Fruit fly (Drosophila melanogaster) whole organism, pupa: ENCODE measurements around the gene CG15312.

Source experiments
- CG10348 ChIP-seq: fragments of 200-800 bp; sonication (Bioruptor generic); IDR thresholded peaks from 2 replicates; pipeline ENCODE4 v1.3.6; 2022; ENCODE audit warnings: missing biosample characterization, missing genetic modification characterization
- CG12605 ChIP-seq: fragments of 200-800 bp; sonication (Bioruptor generic); IDR thresholded peaks from 2 replicates; pipeline ENCODE4 v1.3.6; 2022; ENCODE audit warnings: missing biosample characterization, missing genetic modification characterization
- CG13204 ChIP-seq: fragments of 200-800 bp; sonication (Bioruptor generic); optimal IDR thresholded peaks from 2 replicates; lab custom pipeline; 2018; ENCODE audit warnings: missing biosample characterization, mild to moderate bottlenecking, missing genetic modification characterization, moderate library complexity
- CG14655 ChIP-seq: fragments of 200-800 bp; sonication (Bioruptor generic); optimal IDR thresholded peaks from 3 replicates; lab custom pipeline; 2017; ENCODE audit warnings: mild to moderate bottlenecking, missing biosample characterization, missing genetic modification reagents, missing genetic modification characterization
- CG15710 ChIP-seq: fragments of 200-800 bp; sonication (Bioruptor generic); optimal IDR thresholded peaks from 2 replicates; lab custom pipeline; 2018; ENCODE audit warnings: missing biosample characterization, mild to moderate bottlenecking, missing genetic modification characterization, moderate library complexity
- CG17806 ChIP-seq: fragments of 200-800 bp; sonication (Bioruptor generic); optimal IDR thresholded peaks from 2 replicates; lab custom pipeline; 2018; ENCODE audit warnings: missing biosample characterization, mild to moderate bottlenecking, missing genetic modification characterization, moderate library complexity
- CG32121 ChIP-seq: fragments of 200-800 bp; sonication (Bioruptor generic); IDR thresholded peaks from 2 replicates; pipeline ENCODE4 v1.3.6; 2022; ENCODE audit warnings: missing biosample characterization, missing genetic modification characterization
- CG34367 ChIP-seq: fragments of 200-800 bp; sonication (Bioruptor generic); optimal IDR thresholded peaks from 2 replicates; lab custom pipeline; 2018; ENCODE audit warnings: missing biosample characterization, mild to moderate bottlenecking, missing genetic modification characterization
- CG4496 ChIP-seq: fragments of 200-800 bp; sonication (Bioruptor generic); IDR thresholded peaks from 3 replicates; pipeline ENCODE4 v1.3.6; 2022; ENCODE audit warnings: missing biosample characterization, missing genetic modification characterization
- CG8159 ChIP-seq: fragments of 200-800 bp; sonication (Bioruptor generic); optimal IDR thresholded peaks from 3 replicates; lab custom pipeline; 2018; ENCODE audit warnings: missing biosample characterization, mild to moderate bottlenecking, missing genetic modification characterization, moderate library complexity
- CG8301 ChIP-seq: fragments of 200-800 bp; sonication (Bioruptor generic); optimal IDR thresholded peaks from 2 replicates; lab custom pipeline; 2018; ENCODE audit warnings: missing biosample characterization, mild to moderate bottlenecking, missing genetic modification characterization
- CG9948 ChIP-seq: fragments of 200-800 bp; sonication (Bioruptor generic); optimal IDR thresholded peaks from 2 replicates; lab custom pipeline; 2018; ENCODE audit warnings: missing biosample characterization, mild to moderate bottlenecking, missing genetic modification characterization, moderate library complexity
- D1 ChIP-seq: fragments of 200-800 bp; sonication (Bioruptor generic); optimal IDR thresholded peaks from 2 replicates; lab custom pipeline; 2018; ENCODE audit warnings: missing biosample characterization, mild to moderate bottlenecking, missing genetic modification characterization, moderate library complexity
- EcR ChIP-seq: fragments of 200-800 bp; sonication (Bioruptor generic); optimal IDR thresholded peaks from 3 replicates; lab custom pipeline; 2019; ENCODE audit warnings: missing biosample characterization, missing genetic modification characterization, mild to moderate bottlenecking, moderate library complexity, missing genetic modification reagents
- Ets98B ChIP-seq: fragments of 200-800 bp; sonication (Bioruptor generic); IDR thresholded peaks from 2 replicates; pipeline ENCODE4 v1.3.6; 2022; ENCODE audit warnings: missing biosample characterization, missing genetic modification characterization
- Pif1A ChIP-seq: fragments of 200-800 bp; sonication (Bioruptor generic); optimal IDR thresholded peaks from 3 replicates; lab custom pipeline; 2016; ENCODE audit warnings: missing biosample characterization, missing genetic modification characterization
- Pif1B ChIP-seq: fragments of 200-800 bp; sonication (Bioruptor generic); optimal IDR thresholded peaks from 3 replicates; lab custom pipeline; 2016; ENCODE audit warnings: missing biosample characterization, missing genetic modification characterization
- Snoo ChIP-seq: fragments of 200-800 bp; sonication (Bioruptor generic); optimal IDR thresholded peaks from 3 replicates; lab custom pipeline; 2017; ENCODE audit warnings: missing biosample characterization, mild to moderate bottlenecking, missing genetic modification characterization, inconsistent platforms
- fd96Ca ChIP-seq: fragments of 200-800 bp; sonication (Bioruptor generic); IDR thresholded peaks from 3 replicates; pipeline ENCODE4 v1.3.6; 2022; ENCODE audit warnings: missing biosample characterization, missing genetic modification characterization
- gl ChIP-seq: fragments of 200-800 bp; sonication (Bioruptor generic); optimal IDR thresholded peaks from 2 replicates; lab custom pipeline; 2018; ENCODE audit warnings: missing biosample characterization, mild to moderate bottlenecking, missing genetic modification characterization
- rn ChIP-seq: fragments of 200-800 bp; sonication (Bioruptor generic); IDR thresholded peaks from 2 replicates; pipeline ENCODE4 v1.3.6; 2022; ENCODE audit warnings: missing biosample characterization, missing genetic modification characterization

Gene CG15312

dm6 chrX:10106562-10107147, 36.0 kb upstream of the CG15312 start:
- TF ChIP-seq EcR (GFP tag; lab: Kevin White, UChicago) (no peak), CG4496 (GFP tag; lab: Robert Waterston, UW) (peak; percentile 90), Snoo (tag; lab: Kevin White, UChicago) (no peak), gl (no peak), CG10348 (no peak), CG34367 (tag; lab: Kevin White, UChicago) (no peak), Ets98B (GFP tag; lab: Robert Waterston, UW) (peak; percentile 90), D1 (tag; lab: Kevin White, UChicago) (no peak), CG9948 (tag; lab: Kevin White, UChicago) (no peak), Pif1B (GFP tag; lab: Kevin White, UChicago) (no peak), CG14655 (GFP tag; lab: Kevin White, UChicago) (peak; percentile 41), fd96Ca (peak; percentile 77), CG32121 (GFP tag; lab: Robert Waterston, UW) (peak; percentile 79), CG15710 (tag; lab: Kevin White, UChicago) (no peak), Pif1A (GFP tag; lab: Kevin White, UChicago) (peak; percentile 14), CG13204 (GFP tag; lab: Kevin White, UChicago) (no peak), CG17806 (tag; lab: Kevin White, UChicago) (no peak), CG8301 (tag; lab: Kevin White, UChicago) (no peak), CG12605 (GFP tag; lab: Robert Waterston, UW) (peak; percentile 80), rn (GFP tag; lab: Robert Waterston, UW) (peak; percentile 67; the same call in 1 of the 2 replicates), CG8159 (tag; lab: Kevin White, UChicago) (no peak)

dm6 chrX:10105701-10106307, 35.1 kb upstream of the CG15312 start:
- TF ChIP-seq Pif1A (GFP tag; lab: Kevin White, UChicago) (peak; percentile 63), Pif1B (GFP tag; lab: Kevin White, UChicago) (peak; percentile 64), CG34367 (tag; lab: Kevin White, UChicago) (peak; percentile 75), gl (peak; percentile 27), EcR (GFP tag; lab: Kevin White, UChicago) (no peak), D1 (tag; lab: Kevin White, UChicago) (no peak), rn (GFP tag; lab: Robert Waterston, UW) (peak; percentile 53; the same call in 1 of the 2 replicates), CG10348 (no peak), CG9948 (tag; lab: Kevin White, UChicago) (peak; percentile 78), Snoo (tag; lab: Kevin White, UChicago) (no peak), CG17806 (tag; lab: Kevin White, UChicago) (peak; percentile 76), CG32121 (GFP tag; lab: Robert Waterston, UW) (peak; percentile 67), CG12605 (GFP tag; lab: Robert Waterston, UW) (peak; percentile 80), CG13204 (GFP tag; lab: Kevin White, UChicago) (peak; percentile 27), CG4496 (GFP tag; lab: Robert Waterston, UW) (peak; percentile 91), fd96Ca (peak; percentile 90), CG14655 (GFP tag; lab: Kevin White, UChicago) (peak; percentile 79), CG15710 (tag; lab: Kevin White, UChicago) (peak; percentile 73), CG8159 (tag; lab: Kevin White, UChicago) (peak; percentile 81), CG8301 (tag; lab: Kevin White, UChicago) (peak; percentile 71), Ets98B (GFP tag; lab: Robert Waterston, UW) (peak; percentile 80)

- TF ChIP-seq Snoo (tag; lab: Kevin White, UChicago) (peak; percentile 67), CG15710 (tag; lab: Kevin White, UChicago) (peak; percentile 49), Ets98B (GFP tag; lab: Robert Waterston, UW) (peak; percentile 76), EcR (GFP tag; lab: Kevin White, UChicago) (no peak), CG4496 (GFP tag; lab: Robert Waterston, UW) (peak; percentile 89), CG12605 (GFP tag; lab: Robert Waterston, UW) (peak; percentile 56), Pif1A (GFP tag; lab: Kevin White, UChicago) (peak; percentile 61), CG8301 (tag; lab: Kevin White, UChicago) (peak; percentile 20), CG13204 (GFP tag; lab: Kevin White, UChicago) (no peak), CG14655 (GFP tag; lab: Kevin White, UChicago) (peak; percentile 50), CG32121 (GFP tag; lab: Robert Waterston, UW) (peak; percentile 66; the same call in 1 of the 2 replicates), CG17806 (tag; lab: Kevin White, UChicago) (peak; percentile 32), CG34367 (tag; lab: Kevin White, UChicago) (peak; percentile 37), CG8159 (tag; lab: Kevin White, UChicago) (peak; percentile 53), Pif1B (GFP tag; lab: Kevin White, UChicago) (peak; percentile 53), gl (peak; percentile 6), rn (GFP tag; lab: Robert Waterston, UW) (no peak), CG9948 (tag; lab: Kevin White, UChicago) (peak; percentile 38), CG10348 (no peak), D1 (tag; lab: Kevin White, UChicago) (peak; percentile 14), fd96Ca (peak; percentile 67; the same call in 1 of the 3 replicates)
Measured at dm6 chrX:10104477-10104876, 33.8 kb upstream of the CG15312 start.

dm6 chrX:10103569-10104083, 33.0 kb upstream of the CG15312 start:
- TF ChIP-seq rn (GFP tag; lab: Robert Waterston, UW): no peak
- peak; percentile 33; the same call in 2 of the 3 replicates for TF ChIP-seq CG4496 (GFP tag; lab: Robert Waterston, UW)
- peak; percentile 13 for TF ChIP-seq CG9948 (tag; lab: Kevin White, UChicago)
- no peak for TF ChIP-seq gl
- no peak for TF ChIP-seq CG32121 (GFP tag; lab: Robert Waterston, UW)
- TF ChIP-seq EcR (GFP tag; lab: Kevin White, UChicago): peak; percentile 61
- no peak for TF ChIP-seq CG8159 (tag; lab: Kevin White, UChicago)
